Worm (Caenorhabditis elegans) whole organism, L1 larva: ENCODE measurements around the gene ZC513.14.
"Not testable (repeated sequence)": the region's sequence is repeated elsewhere in the genome, so short reads cannot be mapped to it uniquely, and the experiment has no call there.

Source experiments
- elt-2 ChIP-seq: sonication (generic microtip); optimal IDR thresholded peaks from 2 replicates; lab custom pipeline; 2016; ENCODE audit warnings: missing genetic modification characterization, mild to moderate bottlenecking, inconsistent platforms, missing compliant biosample characterization, missing genetic modification reagents
- nhr-28 ChIP-seq: fragments of 150-350 bp; optimal IDR thresholded peaks from 2 replicates; lab custom pipeline; 2014; ENCODE audit warnings: missing biosample characterization, missing genetic modification characterization

ce11 chrV:8014710-8015314 is 21.0 kb downstream of the ZC513.14 start:
- TF ChIP-seq elt-2, nhr-28 (tag; lab: Kevin White, UChicago): not testable (repeated sequence)
